Fruit fly (Drosophila melanogaster) S2 (cell line): ENCODE measurements around the gene br.

Experiments
- CG8478 ChIP-seq: fragments of >200 bp; optimal IDR thresholded peaks from 2 replicates; lab custom pipeline; 2018
- CTCF ChIP-seq, 2 experiments: fragments of >200 bp; optimal IDR thresholded peaks; 2 replicates each; lab custom pipeline; 2018

DNA sequence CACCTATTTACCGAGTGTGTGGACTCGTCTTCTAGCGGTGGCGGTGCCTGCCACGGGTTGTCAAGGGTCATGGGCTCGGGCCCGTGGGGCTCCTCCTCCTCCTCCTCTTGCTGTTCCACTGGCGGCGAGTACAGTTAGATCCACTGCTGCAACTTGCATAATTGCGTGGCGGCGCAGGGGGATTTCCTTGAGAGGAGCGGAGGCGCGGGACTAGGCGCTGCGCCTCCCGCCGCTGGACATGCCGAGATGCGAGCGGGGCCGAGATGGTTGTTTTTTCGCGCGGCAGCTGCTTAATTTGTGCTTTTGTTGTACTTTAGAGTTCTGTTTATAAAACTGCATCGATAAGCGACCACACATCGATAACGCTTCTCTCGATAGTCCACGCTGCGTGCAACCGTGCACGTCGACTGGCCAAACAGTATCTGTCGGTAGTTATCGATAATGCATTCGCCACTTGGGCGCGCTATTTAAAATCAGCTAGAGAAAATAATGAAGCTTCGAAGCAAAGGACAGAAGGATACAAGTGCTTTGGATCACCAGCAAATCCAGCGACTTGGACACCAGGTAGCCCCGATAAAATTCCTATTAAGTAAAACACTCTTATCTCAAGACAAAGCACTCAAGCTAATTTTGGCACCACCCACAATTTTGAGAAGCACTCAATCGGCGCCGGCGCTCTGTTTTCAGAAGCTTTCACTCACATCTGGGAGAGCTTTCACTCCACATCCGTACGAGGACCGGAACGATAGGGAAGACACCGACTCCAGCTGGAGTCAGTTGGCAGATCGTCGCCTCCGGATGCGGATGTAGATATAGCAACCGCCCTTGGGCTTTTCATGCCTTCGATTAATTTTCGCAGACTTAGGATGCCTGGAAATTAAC lies 120.8 kb downstream of the br start, which contains the start of gene a6:
- TF ChIP-seq CG8478 (lab: Kevin White, UChicago) (no peak), CTCF (optimal IDR thresholded peaks at IDR 0.05; lab: Kevin White, UChicago) (peak in 1 of 2 experiments; percentile 2)
